Worm (Caenorhabditis elegans): ENCODE data around the gene T24C4.5.

Gene T24C4.5

DNA sequence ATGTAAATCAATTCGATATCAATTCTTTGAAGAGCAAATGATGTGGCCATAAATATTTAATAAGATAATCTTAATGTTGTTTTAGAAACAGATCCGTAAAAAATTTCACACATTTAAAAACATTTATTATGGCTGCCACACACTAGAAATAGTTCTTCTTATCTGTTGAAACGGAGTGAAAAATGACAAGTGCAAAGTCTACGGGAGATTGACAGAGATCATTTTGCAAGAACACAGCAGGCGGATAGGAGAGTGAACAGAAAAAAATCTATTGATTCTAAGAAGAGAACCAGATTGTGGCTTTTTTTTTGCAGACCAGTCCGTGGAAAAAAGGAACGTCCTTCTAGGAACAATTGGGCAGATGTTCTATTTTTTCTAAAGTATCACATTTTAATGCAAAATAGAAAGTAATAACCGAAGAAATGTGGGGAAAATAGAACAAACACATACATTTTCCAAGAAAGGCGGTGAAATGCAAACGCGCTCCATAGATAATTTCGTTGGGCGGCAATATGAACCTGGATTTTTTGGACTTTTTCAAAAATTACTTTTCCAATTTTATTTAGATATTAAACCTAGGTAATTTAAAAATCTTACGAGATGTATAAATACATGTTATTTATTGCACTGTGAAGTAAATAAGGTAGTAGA is 22.2 kb upstream of the T24C4.5 start (continued):
- TF ChIP-seq T26A8.4 (GFP tag; IDR thresholded peaks at IDR 0.05), result no peak
- TF ChIP-seq mxl-3 (GFP tag; optimal IDR thresholded peaks at IDR 0.05), result no peak
- no peak for TF ChIP-seq unc-130 (GFP tag; optimal IDR thresholded peaks at IDR 0.05)
- no peak for TF ChIP-seq lim-7 (GFP tag; IDR thresholded peaks at IDR 0.05)
- TF ChIP-seq sdz-12 (GFP tag; optimal IDR thresholded peaks at IDR 0.05), result no peak
- no peak for TF ChIP-seq dmd-8 (GFP tag; IDR thresholded peaks at IDR 0.05)
- no peak for TF ChIP-seq mdl-1 (tag; optimal IDR thresholded peaks at IDR 0.05)
- TF ChIP-seq madf-9 (GFP tag; conservative IDR thresholded peaks at IDR 0.05), result no peak
- no peak for TF ChIP-seq mdt-29 (GFP tag; IDR thresholded peaks at IDR 0.05)
- no peak for TF ChIP-seq unc-39 (tag; optimal IDR thresholded peaks at IDR 0.05)
- TF ChIP-seq zfp-3 (GFP tag; conservative IDR thresholded peaks at IDR 0.05), result no peak
- no peak for TF ChIP-seq nhr-25 (tag; optimal IDR thresholded peaks at IDR 0.05; ENCODE audit: borderline replicate concordance, insufficient read depth)
- peak in 1 of 2 experiments; percentile 33 for TF ChIP-seq lsy-2 (tag; optimal IDR thresholded peaks at IDR 0.05)
- no peak for TF ChIP-seq Y75B8A.6 (GFP tag; IDR thresholded peaks at IDR 0.05)
- no peak for TF ChIP-seq R02D3.7 (tag; optimal IDR thresholded peaks at IDR 0.05)
- TF ChIP-seq F37D6.2 (tag; optimal IDR thresholded peaks at IDR 0.05), result no peak
- no peak for TF ChIP-seq lin-15B (tag; optimal IDR thresholded peaks at IDR 0.05)
- no peak for TF ChIP-seq daf-8 (GFP tag; IDR thresholded peaks at IDR 0.05)
- TF ChIP-seq snpc-1.2 (GFP tag; IDR thresholded peaks at IDR 0.05), result no peak
- TF ChIP-seq egl-43 (GFP tag; IDR thresholded peaks at IDR 0.05), result no peak
- TF ChIP-seq hif-1 (tag; optimal IDR thresholded peaks at IDR 0.05), result no peak
- TF ChIP-seq zag-1 (tag; optimal IDR thresholded peaks at IDR 0.05), result no peak
- no peak for TF ChIP-seq spr-1 (tag; optimal IDR thresholded peaks at IDR 0.05)
- TF ChIP-seq snpc-4 (tag; optimal IDR thresholded peaks at IDR 0.05), result no peak
- TF ChIP-seq D1046.2 (GFP tag; IDR thresholded peaks at IDR 0.05), result no peak
- peak; percentile 38 for TF ChIP-seq hlh-11 (tag; optimal IDR thresholded peaks at IDR 0.05)
- TF ChIP-seq nhr-11 (tag; optimal IDR thresholded peaks at IDR 0.05), result no peak
- no peak for TF ChIP-seq nhr-237 (tag; optimal IDR thresholded peaks at IDR 0.05)
- TF ChIP-seq nhr-10 (tag; optimal IDR thresholded peaks at IDR 0.05), result no peak
- no peak for TF ChIP-seq F49E8.2 (tag; optimal IDR thresholded peaks at IDR 0.05; ENCODE audit: borderline replicate concordance)
- peak; percentile 54 for TF ChIP-seq dmd-6 (GFP tag; IDR thresholded peaks at IDR 0.05)
- no peak for TF ChIP-seq Y105C5A.15 (GFP tag; IDR thresholded peaks at IDR 0.05)
- TF ChIP-seq ZK546.5 (tag; optimal IDR thresholded peaks at IDR 0.05), result no peak
- TF ChIP-seq duxl-1 (tag; optimal IDR thresholded peaks at IDR 0.05; ENCODE audit: poor library complexity), result no peak
- TF ChIP-seq lin-13 (GFP tag; optimal IDR thresholded peaks at IDR 0.05), result no peak
- no peak for TF ChIP-seq nhr-76 (tag; optimal IDR thresholded peaks at IDR 0.05)
- TF ChIP-seq egl-27 (tag; optimal IDR thresholded peaks at IDR 0.05), result no peak
- no peak for TF ChIP-seq F10B5.3 (tag; optimal IDR thresholded peaks at IDR 0.05)
- TF ChIP-seq lin-1 (GFP tag; IDR thresholded peaks at IDR 0.05), result no peak
- peak; percentile 27 for TF ChIP-seq dve-1 (tag; optimal IDR thresholded peaks at IDR 0.05; ENCODE audit: insufficient read depth)
- no peak for TF ChIP-seq ceh-44 (GFP tag; IDR thresholded peaks at IDR 0.05)
- no peak for TF ChIP-seq lin-29 (GFP tag; IDR thresholded peaks at IDR 0.05)
- TF ChIP-seq ceh-28 (tag; optimal IDR thresholded peaks at IDR 0.05), result no peak
- TF ChIP-seq fos-1 (tag; optimal IDR thresholded peaks at IDR 0.05), result no peak
- TF ChIP-seq mxl-2 (GFP tag; conservative IDR thresholded peaks at IDR 0.05), result no peak
- TF ChIP-seq daf-19 (GFP tag; conservative IDR thresholded peaks at IDR 0.05), result 0 out of 2 replicates have a peak, but pooled peaks have one; percentile 34
- TF ChIP-seq lin-38 (GFP tag; IDR thresholded peaks at IDR 0.05), result peak; percentile 92
- no peak for TF ChIP-seq ceh-20 (GFP tag; IDR thresholded peaks at IDR 0.05)
- peak; percentile 20; the same call in 1 of the 2 replicates for TF ChIP-seq Y48G9A.11 (GFP tag; IDR thresholded peaks at IDR 0.05)
- no peak for TF ChIP-seq hmg-1.1 (GFP tag; IDR thresholded peaks at IDR 0.05)
- no peak for TF ChIP-seq Y5F2A.4 (GFP tag; optimal IDR thresholded peaks at IDR 0.05)
